Fruit fly (Drosophila melanogaster): ENCODE results near the gene CG43292.
"Not testable (repeated sequence)": the region's sequence is repeated elsewhere in the genome, so short reads cannot be mapped to it uniquely, and the experiment has no call there.

dm6 chr3L:7498731-7499130, 23.4 kb downstream of the CG43292 start, which contains the start of gene CG8539:
- not testable (repeated sequence) for TF ChIP-seq CTCF, CG8478 (optimal IDR thresholded peaks at IDR 0.05)
